Worm (Caenorhabditis elegans): ENCODE data around the gene R03H10.6.
A peak's percentile ranks its signal among the peaks of the same experiment; 100 is the strongest.

Gene R03H10.6

ce11 chrII:4129450-4129849 lies 43.8 kb downstream of the R03H10.6 start:
- no peak for TF ChIP-seq nhr-48 (tag; optimal IDR thresholded peaks at IDR 0.05)
- no peak for TF ChIP-seq ZK337.2 (GFP tag; IDR thresholded peaks at IDR 0.05)
- no peak for TF ChIP-seq dmd-6 (GFP tag; IDR thresholded peaks at IDR 0.05)
- TF ChIP-seq aha-1 (tag) = peak; percentile 75
- no peak for TF ChIP-seq nhr-25 (tag; optimal IDR thresholded peaks at IDR 0.05; ENCODE audit: borderline replicate concordance, insufficient read depth)
- TF ChIP-seq nhr-6 (tag; optimal IDR thresholded peaks at IDR 0.05) = no peak

DNA sequence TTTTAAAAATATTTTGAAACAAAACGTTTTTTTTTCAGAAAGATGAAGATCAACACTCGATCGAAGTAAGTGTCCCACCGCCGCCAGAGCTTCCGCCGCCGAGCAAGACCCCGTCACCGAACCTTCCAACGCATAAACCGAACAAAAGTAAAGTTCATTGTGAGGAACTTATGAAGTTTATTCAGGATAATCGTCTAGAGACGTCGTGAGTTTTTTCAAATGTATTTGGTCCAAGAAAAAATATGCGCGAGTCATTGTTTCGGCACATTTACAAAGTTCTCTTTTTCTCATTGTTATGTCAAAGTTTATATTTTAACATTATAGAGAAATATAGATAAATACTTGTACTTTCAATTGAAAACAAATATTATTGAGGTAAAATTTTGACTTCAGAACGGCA lies 48.1 kb downstream of the R03H10.6 start:
- TF ChIP-seq F49E8.2 (tag; optimal IDR thresholded peaks at IDR 0.05; ENCODE audit: borderline replicate concordance) = no peak
- peak; percentile 96 for TF ChIP-seq aha-1 (tag)
- no peak for TF ChIP-seq R02D3.7 (tag; optimal IDR thresholded peaks at IDR 0.05)
- no peak for TF ChIP-seq zip-11 (GFP tag; IDR thresholded peaks at IDR 0.05)
- TF ChIP-seq lin-1 (GFP tag; IDR thresholded peaks at IDR 0.05) = no peak
- TF ChIP-seq nhr-237 (tag; optimal IDR thresholded peaks at IDR 0.05) = no peak
- TF ChIP-seq daf-8 (GFP tag; IDR thresholded peaks at IDR 0.05) = no peak

DNA sequence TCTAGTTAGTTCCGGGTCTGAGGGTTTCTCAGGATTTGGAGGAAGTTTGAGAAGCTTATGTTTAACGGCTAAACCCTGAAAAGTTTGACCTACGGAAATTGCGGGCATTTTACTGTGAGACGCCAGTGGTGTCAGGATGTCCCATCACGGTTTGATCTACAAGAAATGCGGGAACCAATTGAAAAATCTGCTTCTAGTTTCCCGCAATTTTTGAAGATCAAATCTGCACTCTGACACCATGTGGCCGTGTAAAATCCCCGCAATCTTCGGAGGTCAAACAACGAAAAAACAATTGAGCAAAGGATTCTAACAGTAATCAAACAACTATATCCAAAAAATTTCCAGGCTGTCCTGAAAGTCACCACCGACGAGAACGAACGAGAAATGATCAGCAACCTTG lies 50.4 kb downstream of the R03H10.6 start:
- TF ChIP-seq lim-7 (GFP tag; IDR thresholded peaks at IDR 0.05) (no peak), mdt-29 (GFP tag; IDR thresholded peaks at IDR 0.05) (no peak), ctbp-1 (GFP tag; IDR thresholded peaks at IDR 0.05) (no peak), Y48G9A.11 (GFP tag; IDR thresholded peaks at IDR 0.05) (no peak), snpc-1.2 (GFP tag; IDR thresholded peaks at IDR 0.05) (no peak)
